Worm (Caenorhabditis elegans): ENCODE data around the gene tsp-20.

DNA sequence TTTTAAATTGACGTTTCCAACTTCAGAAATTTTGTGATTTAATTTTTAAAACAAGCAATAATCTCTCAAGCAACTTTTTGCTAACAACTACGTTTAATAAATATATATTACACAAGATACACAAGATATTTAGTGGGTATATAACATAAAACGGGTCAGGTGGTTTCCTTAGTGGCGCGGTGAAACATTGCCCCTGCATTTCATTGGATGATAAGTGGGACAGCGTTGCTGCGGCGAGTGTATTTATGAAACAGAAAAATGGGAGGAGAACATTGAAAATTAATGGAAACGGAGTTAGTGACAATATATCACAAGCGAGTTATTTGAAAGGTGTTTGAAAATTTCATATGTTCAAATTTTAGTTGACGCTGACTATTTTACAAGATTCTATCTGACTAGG is 41.1 kb downstream of the tsp-20 start:
- TF ChIP-seq nhr-28 (tag; optimal IDR thresholded peaks at IDR 0.05) (no peak), ceh-43 (GFP tag; optimal IDR thresholded peaks at IDR 0.05) (no peak), nhr-237 (tag; optimal IDR thresholded peaks at IDR 0.05) (no peak), tbx-8 (GFP tag; optimal IDR thresholded peaks at IDR 0.05) (no peak), unc-62 (GFP tag; optimal IDR thresholded peaks at IDR 0.05) (no peak), zip-8 (tag; optimal IDR thresholded peaks at IDR 0.05) (no peak), elt-1 (tag; optimal IDR thresholded peaks at IDR 0.05; ENCODE audit: borderline replicate concordance, insufficient read depth) (no peak), lsy-2 (tag; optimal IDR thresholded peaks at IDR 0.05) (no peak), ztf-11 (tag; optimal IDR thresholded peaks at IDR 0.05) (no peak), snpc-4 (tag; optimal IDR thresholded peaks at IDR 0.05) (no peak), lin-13 (tag; optimal IDR thresholded peaks at IDR 0.05) (no peak)
